Fruit fly (Drosophila melanogaster): ENCODE measurements around the gene Fntb.

The Fntb gene

dm6 chr3R:16453597-16453996, 20.8 kb downstream of the Fntb start, which contains the start of gene Pak3 (continued):
- TF ChIP-seq CG11504 (tag; optimal IDR thresholded peaks at IDR 0.05) (no peak), CG10543 (GFP tag; optimal IDR thresholded peaks at IDR 0.05) (no peak), CG10274 (GFP tag; optimal IDR thresholded peaks at IDR 0.05) (no peak), TFAM (GFP tag; optimal IDR thresholded peaks at IDR 0.05) (no peak), Elba2 (GFP tag; optimal IDR thresholded peaks at IDR 0.05) (no peak), CG10959 (GFP tag; IDR thresholded peaks at IDR 0.05) (no peak), CG10321 (GFP tag; IDR thresholded peaks at IDR 0.05) (no peak), CG4617 (GFP tag; optimal IDR thresholded peaks at IDR 0.05; ENCODE audit: borderline replicate concordance) (peak; percentile 84), CG3065 (GFP tag; optimal IDR thresholded peaks at IDR 0.05) (no peak), CG4424 (GFP tag; optimal IDR thresholded peaks at IDR 0.05) (no peak), peb (GFP tag; IDR thresholded peaks at IDR 0.05) (no peak), sob (GFP tag; IDR thresholded peaks at IDR 0.05) (no peak), maf-S (GFP tag; optimal IDR thresholded peaks at IDR 0.05) (no peak), tin (GFP tag; optimal IDR thresholded peaks at IDR 0.05) (no peak), Blimp-1 (GFP tag; optimal IDR thresholded peaks at IDR 0.05) (peak; percentile 18), tap (tag; optimal IDR thresholded peaks at IDR 0.05) (peak; percentile 16), Aef1 (GFP tag; IDR thresholded peaks at IDR 0.05) (no peak), CHES-1-like (GFP tag; optimal IDR thresholded peaks at IDR 0.05) (no peak), D (optimal IDR thresholded peaks at IDR 0.05) (no peak), D (GFP tag; optimal IDR thresholded peaks at IDR 0.05) (no peak), Awh (GFP tag; IDR thresholded peaks at IDR 0.05) (0 out of 2 replicates have a peak, but pooled peaks have one; percentile 10), en (GFP tag; optimal IDR thresholded peaks at IDR 0.05) (no peak), CG1647 (GFP tag; optimal IDR thresholded peaks at IDR 0.05) (no peak), CG18599 (GFP tag; optimal IDR thresholded peaks at IDR 0.05) (no peak), lov (optimal IDR thresholded peaks at IDR 0.05) (no peak), lov (GFP tag; IDR thresholded peaks at IDR 0.05) (no peak), BtbVII (GFP tag; optimal IDR thresholded peaks at IDR 0.05) (no peak), H2.0 (GFP tag; IDR thresholded peaks at IDR 0.05) (no peak), Chrac-16 (GFP tag; optimal IDR thresholded peaks at IDR 0.05) (no peak), Pdp1 (GFP tag; optimal IDR thresholded peaks at IDR 0.05) (no peak), grau (tag; optimal IDR thresholded peaks at IDR 0.05) (no peak), CG14860 (GFP tag; IDR thresholded peaks at IDR 0.05; ENCODE audit: partially characterized antibody) (peak; percentile 53; the same call in 1 of the 3 replicates), Scr (GFP tag; IDR thresholded peaks at IDR 0.05; ENCODE audit: partially characterized antibody) (peak; percentile 68), Optix (GFP tag; IDR thresholded peaks at IDR 0.05) (no peak), Mes4 (GFP tag; optimal IDR thresholded peaks at IDR 0.05) (no peak), CG6654 (GFP tag; optimal IDR thresholded peaks at IDR 0.05) (no peak), Dll (GFP tag; IDR thresholded peaks at IDR 0.05; ENCODE audit: partially characterized antibody) (peak; percentile 60; the same call in 3 of the 4 replicates), tll (GFP tag; optimal IDR thresholded peaks at IDR 0.05) (no peak), Nf-YB (GFP tag; optimal IDR thresholded peaks at IDR 0.05) (peak; percentile 28), wdn (GFP tag; IDR thresholded peaks at IDR 0.05) (no peak), zfh1 (GFP tag; IDR thresholded peaks at IDR 0.05) (no peak), bbx (GFP tag; IDR thresholded peaks at IDR 0.05; ENCODE audit: partially characterized antibody) (peak; percentile 82), CG7786 (GFP tag; optimal IDR thresholded peaks at IDR 0.05) (no peak), CG4730 (GFP tag; IDR thresholded peaks at IDR 0.05) (no peak), lmd (GFP tag; IDR thresholded peaks at IDR 0.05) (no peak), Gsc (GFP tag; IDR thresholded peaks at IDR 0.05) (no peak), Mad (GFP tag; optimal IDR thresholded peaks at IDR 0.05) (no peak), CG9797 (GFP tag; optimal IDR thresholded peaks at IDR 0.05) (peak; percentile 86), CG5245 (GFP tag; optimal IDR thresholded peaks at IDR 0.05) (no peak), Ets65A (GFP tag) (no peak), cwo (GFP tag; optimal IDR thresholded peaks at IDR 0.05) (no peak), CG7357 (GFP tag; IDR thresholded peaks at IDR 0.05) (peak; percentile 67; the same call in 2 of the 3 replicates)

Measured in whole organism, embryonic.